Worm (Caenorhabditis elegans) whole organism, midembryonic: Measurements from ENCODE around the gene csq-1.

Experiments used
- flt-1 ChIP-seq: fragments of 200-800 bp; sonication (Bioruptor generic); IDR thresholded peaks from 2 replicates; pipeline ENCODE4 v1.3.6; 2022; ENCODE audit warnings: missing genetic modification characterization, missing compliant biosample characterization
- klf-2 ChIP-seq: fragments of 200-800 bp; sonication (Bioruptor generic); conservative IDR thresholded peaks from 2 replicates; pipeline ENCODE4 v1.3.6; 2022; ENCODE audit warnings: missing genetic modification reagents, missing genetic modification characterization, missing compliant biosample characterization
- ref-1 ChIP-seq: fragments of 200-800 bp; sonication (Bioruptor generic); conservative IDR thresholded peaks from 2 replicates; pipeline ENCODE4 v1.3.6; 2022; ENCODE audit warnings: missing genetic modification reagents, missing genetic modification characterization, missing compliant biosample characterization
- tab-1 ChIP-seq: fragments of 200-800 bp; sonication (Bioruptor generic); IDR thresholded peaks from 2 replicates; pipeline ENCODE4 v1.3.6; 2022; ENCODE audit warnings: missing genetic modification characterization, missing compliant biosample characterization
- ztf-23 ChIP-seq: fragments of 200-800 bp; sonication (Bioruptor generic); IDR thresholded peaks from 2 replicates; pipeline ENCODE4 v1.3.6; 2022; ENCODE audit warnings: missing genetic modification reagents, missing genetic modification characterization, missing compliant biosample characterization

- TF ChIP-seq flt-1 (no peak), klf-2 (GFP tag; lab: Robert Waterston, UW) (no peak), tab-1 (no peak), ref-1 (GFP tag; lab: Robert Waterston, UW) (no peak), ztf-23 (GFP tag; lab: Robert Waterston, UW) (no peak)
Observed at ce11 chrX:14652058-14652457, 32.6 kb upstream of the csq-1 start.
